Fruit fly (Drosophila melanogaster): ENCODE results near the gene CG14609.

Gene CG14609

DNA sequence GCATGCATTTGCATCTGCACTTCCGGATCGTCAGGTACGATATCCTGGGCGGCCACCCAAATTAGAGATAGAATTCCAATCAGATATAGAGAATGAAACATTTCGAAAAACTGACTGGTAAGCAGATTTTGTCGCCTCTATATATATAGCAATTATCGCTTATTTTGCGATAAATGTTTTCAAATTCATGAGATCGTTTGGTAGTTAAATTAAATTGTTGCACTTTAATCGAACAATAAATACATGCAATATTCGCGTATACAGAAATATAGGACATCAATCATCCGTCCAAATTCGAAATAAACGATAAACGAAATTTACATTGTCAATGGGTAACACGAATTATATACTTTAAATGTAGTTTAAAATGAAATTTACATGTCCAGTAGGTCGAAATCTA is 51.1 kb downstream of the CG14609 start, which contains the start of gene Obp84a:
Obp84a (minus strand) TSS at position 101 of the 400 bp plus-strand sequence.
- TF ChIP-seq Myc (optimal IDR thresholded peaks at IDR 0.05) (no peak), Dif (GFP tag; optimal IDR thresholded peaks at IDR 0.05; ENCODE audit: partially characterized antibody) (no peak), Mio (GFP tag; optimal IDR thresholded peaks at IDR 0.05) (no peak), Rel (GFP tag; optimal IDR thresholded peaks at IDR 0.05) (no peak), Rel (tag; optimal IDR thresholded peaks at IDR 0.05) (no peak), OdsH (GFP tag; optimal IDR thresholded peaks at IDR 0.05) (no peak), psq (GFP tag; optimal IDR thresholded peaks at IDR 0.05) (no peak), N (GFP tag; optimal IDR thresholded peaks at IDR 0.05) (no peak), HLH106 (tag; optimal IDR thresholded peaks at IDR 0.05) (no peak), Hr83 (GFP tag; optimal IDR thresholded peaks at IDR 0.05; ENCODE audit: poor library complexity, severe bottlenecking) (no peak), dl (GFP tag; optimal IDR thresholded peaks at IDR 0.05; ENCODE audit: insufficient read depth in 1 of 2, partially characterized antibody in 2 of 2) (no peak), dsf (GFP tag; optimal IDR thresholded peaks at IDR 0.05; ENCODE audit: borderline replicate concordance) (no peak), jim (GFP tag; optimal IDR thresholded peaks at IDR 0.05) (no peak), Sp1 (GFP tag; optimal IDR thresholded peaks at IDR 0.05) (no peak), Jra (GFP tag; optimal IDR thresholded peaks at IDR 0.05) (no peak), CrebA (GFP tag; optimal IDR thresholded peaks at IDR 0.05; ENCODE audit: borderline replicate concordance) (no peak), CG9705 (GFP tag; optimal IDR thresholded peaks at IDR 0.05) (no peak), h (GFP tag; optimal IDR thresholded peaks at IDR 0.05) (no peak), pan (optimal IDR thresholded peaks at IDR 0.05) (no peak), Hr78 (GFP tag; optimal IDR thresholded peaks at IDR 0.05) (no peak)

Measured in whole organism, wandering third instar larva.